Fruit fly (Drosophila melanogaster): ENCODE data around the gene Dysb.

Gene Dysb

DNA sequence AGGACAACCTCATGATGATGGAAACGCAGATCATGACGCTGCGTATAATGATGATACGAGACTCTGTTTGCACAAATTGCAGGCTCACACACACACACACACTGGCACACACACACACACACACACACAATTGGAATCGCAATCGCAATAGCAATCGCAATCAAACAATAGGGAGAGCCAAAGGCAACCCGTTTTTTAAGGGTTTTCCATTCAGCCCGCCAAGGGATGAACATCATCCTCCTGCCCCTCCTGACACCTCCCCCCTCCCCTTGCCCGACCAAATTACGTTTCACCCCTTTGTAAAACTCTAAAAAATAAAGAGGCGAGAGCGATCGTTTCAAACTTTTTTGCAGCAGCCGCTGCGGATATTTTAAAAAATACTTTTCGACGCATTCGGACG is 15.3 kb upstream of the Dysb start (continued):
- TF ChIP-seq CG12744 (GFP tag; optimal IDR thresholded peaks at IDR 0.05): no peak
- no peak for TF ChIP-seq tap (tag; optimal IDR thresholded peaks at IDR 0.05)
- TF ChIP-seq CG3407 (GFP tag; optimal IDR thresholded peaks at IDR 0.05): no peak
- TF ChIP-seq Elba2 (GFP tag; optimal IDR thresholded peaks at IDR 0.05): no peak
- TF ChIP-seq ab (GFP tag; optimal IDR thresholded peaks at IDR 0.05): no peak
- no peak for TF ChIP-seq chm (GFP tag; IDR thresholded peaks at IDR 0.05)
- TF ChIP-seq Hsf (GFP tag; optimal IDR thresholded peaks at IDR 0.05): no peak
- no peak for TF ChIP-seq dm (GFP tag; optimal IDR thresholded peaks at IDR 0.05)
- no peak for TF ChIP-seq CG9876 (GFP tag; optimal IDR thresholded peaks at IDR 0.05)
- no peak for TF ChIP-seq gfzf (GFP tag; optimal IDR thresholded peaks at IDR 0.05)
- no peak for TF ChIP-seq CG17361 (GFP tag; IDR thresholded peaks at IDR 0.05)
- TF ChIP-seq seq (GFP tag; IDR thresholded peaks at IDR 0.05): peak; percentile 52; the same call in 1 of the 2 replicates
- no peak for TF ChIP-seq CG9932 (GFP tag; IDR thresholded peaks at IDR 0.05)
- no peak for TF ChIP-seq bbx (GFP tag; IDR thresholded peaks at IDR 0.05; ENCODE audit: partially characterized antibody)
- no peak for TF ChIP-seq hbn (GFP tag; IDR thresholded peaks at IDR 0.05; ENCODE audit: partially characterized antibody)
- TF ChIP-seq Hr3 (GFP tag; optimal IDR thresholded peaks at IDR 0.05): no peak
- TF ChIP-seq chif (GFP tag; optimal IDR thresholded peaks at IDR 0.05): no peak

DNA sequence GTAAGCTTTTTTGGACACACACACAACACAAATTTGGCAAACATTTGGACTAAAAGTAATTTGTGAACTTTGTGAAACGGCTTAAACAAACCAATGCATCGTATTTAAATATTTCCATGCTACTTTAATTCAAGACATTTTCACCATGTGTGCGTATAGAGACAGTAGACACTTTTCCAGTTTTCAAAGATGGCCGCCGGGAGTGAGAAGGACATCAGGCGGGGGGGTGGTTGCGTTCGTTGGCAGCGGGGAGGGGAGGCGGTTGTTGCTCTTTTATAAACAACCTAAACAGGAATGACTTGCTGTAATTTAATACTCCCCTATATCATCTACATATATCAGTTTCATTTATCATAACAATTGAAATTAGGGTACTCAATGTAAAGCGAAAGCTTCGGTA is 14.1 kb upstream of the Dysb start:
- TF ChIP-seq CG17328 (GFP tag; IDR thresholded peaks at IDR 0.05) (no peak), pros (GFP tag; optimal IDR thresholded peaks at IDR 0.05) (peak; percentile 7), phol (tag; optimal IDR thresholded peaks at IDR 0.05) (peak; percentile 53), CG1603 (tag; optimal IDR thresholded peaks at IDR 0.05) (no peak), CG32767 (GFP tag; IDR thresholded peaks at IDR 0.05) (0 out of 2 replicates have a peak, but pooled peaks have one; percentile 26), crol (GFP tag; IDR thresholded peaks at IDR 0.05) (peak; percentile 88; the same call in 1 of the 2 replicates), CG4360 (GFP tag; IDR thresholded peaks at IDR 0.05) (no peak), CG2199 (GFP tag; IDR thresholded peaks at IDR 0.05) (0 out of 3 replicates have a peak, but pooled peaks have one; percentile 24), sima (GFP tag; optimal IDR thresholded peaks at IDR 0.05) (no peak), Atf6 (GFP tag; IDR thresholded peaks at IDR 0.05) (no peak), scrt (GFP tag; optimal IDR thresholded peaks at IDR 0.05) (peak; percentile 9), hbn (GFP tag; IDR thresholded peaks at IDR 0.05; ENCODE audit: partially characterized antibody) (no peak)

DNA sequence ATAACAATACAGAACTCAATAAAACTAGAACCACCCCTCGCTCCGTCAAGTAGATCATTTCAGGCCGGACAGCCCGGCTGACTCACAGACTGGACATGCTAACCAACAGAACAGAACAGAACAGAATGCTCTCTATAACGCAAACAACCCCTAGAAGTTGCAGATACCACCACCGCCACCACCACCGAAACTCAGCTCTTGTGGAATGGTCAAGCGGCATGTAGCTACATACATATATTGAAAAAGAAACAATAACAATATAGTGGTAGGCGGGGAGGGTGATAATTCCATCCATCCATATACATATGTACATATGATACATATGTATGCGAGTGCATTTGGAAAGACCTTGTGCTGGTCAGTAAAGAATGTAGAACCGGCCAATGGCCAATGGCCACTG is 13.2 kb upstream of the Dysb start:
- TF ChIP-seq CG11695 (GFP tag; IDR thresholded peaks at IDR 0.05) (no peak), twi (tag; optimal IDR thresholded peaks at IDR 0.05) (no peak), Ets65A (GFP tag) (peak; percentile 64), zf30C (GFP tag; optimal IDR thresholded peaks at IDR 0.05) (no peak), CG9876 (GFP tag; optimal IDR thresholded peaks at IDR 0.05) (no peak), CG1647 (GFP tag; optimal IDR thresholded peaks at IDR 0.05) (no peak), CG8089 (GFP tag; optimal IDR thresholded peaks at IDR 0.05) (no peak), fu2 (GFP tag; optimal IDR thresholded peaks at IDR 0.05) (no peak), aop (GFP tag; IDR thresholded peaks at IDR 0.05) (no peak), CG8924 (tag; optimal IDR thresholded peaks at IDR 0.05) (peak; percentile 53), CG9727 (GFP tag; optimal IDR thresholded peaks at IDR 0.05) (no peak), CG18619 (GFP tag; optimal IDR thresholded peaks at IDR 0.05) (no peak), Nf-YC (tag; optimal IDR thresholded peaks at IDR 0.05) (peak; percentile 84), hth (optimal IDR thresholded peaks at IDR 0.05) (no peak), sim (GFP tag; IDR thresholded peaks at IDR 0.05) (no peak), Usf (GFP tag; optimal IDR thresholded peaks at IDR 0.05) (no peak), CkIIα-i1 (GFP tag; IDR thresholded peaks at IDR 0.05) (no peak), bowl (GFP tag; IDR thresholded peaks at IDR 0.05) (no peak), dysf (GFP tag; IDR thresholded peaks at IDR 0.05) (no peak), pum (GFP tag; optimal IDR thresholded peaks at IDR 0.05) (no peak), vnd (GFP tag; IDR thresholded peaks at IDR 0.05; ENCODE audit: partially characterized antibody) (no peak), Elba2 (GFP tag; optimal IDR thresholded peaks at IDR 0.05) (no peak), grau (tag; optimal IDR thresholded peaks at IDR 0.05) (no peak), cg (GFP tag; optimal IDR thresholded peaks at IDR 0.05) (peak; percentile 37), Dad (GFP tag; optimal IDR thresholded peaks at IDR 0.05) (no peak), esg (GFP tag; conservative IDR thresholded peaks at IDR 0.05) (no peak)
